Fruit fly (Drosophila melanogaster) Kc167 (cell line): ENCODE data around the gene CG9331.

Experiments used
- Sin3A ChIP-seq: fragments of >200 bp; optimal IDR thresholded peaks from 2 replicates; lab custom pipeline; 2018; ENCODE audit warnings: missing external identifiers
- psq ChIP-seq: fragments of >200 bp; optimal IDR thresholded peaks from 2 replicates; lab custom pipeline; 2017; ENCODE audit warnings: missing external identifiers
- ttk ChIP-seq: sonication (Bioruptor generic); optimal IDR thresholded peaks from 2 replicates; lab custom pipeline; 2017; ENCODE audit warnings: missing external identifiers

DNA sequence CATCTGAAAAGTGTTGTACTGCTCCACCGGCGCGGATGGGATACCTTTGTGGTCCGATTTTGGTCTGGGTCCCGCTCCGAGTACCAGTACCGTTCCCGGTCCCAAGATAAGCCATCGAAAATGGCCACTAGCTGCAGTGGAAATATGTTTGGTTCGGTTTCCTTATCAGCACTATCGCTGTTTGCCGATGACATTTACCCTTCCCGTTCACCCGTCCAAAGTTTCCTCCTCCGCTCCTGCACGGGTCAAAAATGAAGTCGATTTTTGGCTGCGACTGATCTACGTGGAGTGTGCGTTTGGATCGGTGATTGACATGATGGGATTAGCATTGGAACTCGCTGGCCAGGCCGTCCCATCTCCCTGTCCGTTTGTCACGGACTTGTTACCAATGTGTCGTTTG lies 48.2 kb upstream of the CG9331 start:
- TF ChIP-seq Sin3A (lab: Kevin White, UChicago) (no peak), ttk (lab: Kevin White, UChicago) (no peak), psq (lab: Kevin White, UChicago) (no peak)
